Worm (Caenorhabditis elegans): ENCODE data around the gene F43C11.16.

- TF ChIP-seq sea-2 (GFP tag; optimal IDR thresholded peaks at IDR 0.05) = no peak
- no peak for TF ChIP-seq tbx-2 (tag; optimal IDR thresholded peaks at IDR 0.05)
- TF ChIP-seq skn-1 (tag; optimal IDR thresholded peaks at IDR 0.05) = no peak
These were observed 24.3 kb downstream of the F43C11.16 start, which contains the start of gene F43C11.7 for ce11 chrII:2335572-2335971.

Measured in whole organism, L3 larva.